Fruit fly (Drosophila melanogaster): ENCODE measurements around the gene Gr64c.

DNA sequence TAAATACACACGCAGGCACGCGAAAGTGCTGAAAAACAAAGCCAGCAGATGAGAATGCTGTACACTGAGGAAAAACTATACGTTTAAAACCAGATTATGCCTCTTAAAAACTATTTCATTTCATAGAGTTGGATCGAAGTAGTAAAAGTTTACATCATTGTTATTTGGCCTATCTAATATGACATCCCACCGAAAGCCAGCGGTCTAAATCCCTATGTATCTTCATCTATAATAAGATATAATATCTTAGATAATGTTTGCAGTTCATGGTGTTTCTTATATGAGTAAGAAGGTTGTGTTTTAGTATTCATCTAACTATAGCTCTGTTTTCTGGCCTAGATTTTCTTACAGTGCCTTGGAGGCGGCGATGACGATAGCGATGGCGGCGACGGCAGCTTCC lies 18.3 kb upstream of the Gr64c start:
- TF ChIP-seq psq (optimal IDR thresholded peaks at IDR 0.05) (no peak), CG8478 (optimal IDR thresholded peaks at IDR 0.05) (no peak), usp (GFP tag; optimal IDR thresholded peaks at IDR 0.05) (no peak), pan (optimal IDR thresholded peaks at IDR 0.05) (no peak), EcR (GFP tag; optimal IDR thresholded peaks at IDR 0.05) (no peak), Dll (optimal IDR thresholded peaks at IDR 0.05) (no peak)

Measured in whole organism.